Worm (Caenorhabditis elegans) whole organism, early embryonic: Measurements from ENCODE around the gene srd-33.

Experiments used
- B0310.2 ChIP-seq: sonication (generic microtip); optimal IDR thresholded peaks from 2 replicates; lab custom pipeline; 2016; ENCODE audit warnings: mild to moderate bottlenecking, missing genetic modification characterization, missing compliant biosample characterization
- F13C5.2 ChIP-seq: sonication (generic microtip); optimal IDR thresholded peaks from 2 replicates; lab custom pipeline; 2017; ENCODE audit warnings: mild to moderate bottlenecking, missing genetic modification characterization, inconsistent platforms, missing compliant biosample characterization
- aly-1 ChIP-seq: sonication (generic microtip); optimal IDR thresholded peaks from 2 replicates; lab custom pipeline; 2016; ENCODE audit warnings: missing genetic modification characterization, missing compliant biosample characterization
- ama-1 ChIP-seq: fragments of 150-350 bp; optimal IDR thresholded peaks from 2 replicates; lab custom pipeline; 2014
- ceh-13 ChIP-seq: fragments of 200-800 bp; sonication (Bioruptor generic); optimal IDR thresholded peaks from 2 replicates; lab custom pipeline; 2018; ENCODE audit warnings: mild to moderate bottlenecking, missing genetic modification characterization, missing compliant biosample characterization
- ceh-36 ChIP-seq: sonication (generic microtip); optimal IDR thresholded peaks from 2 replicates; lab custom pipeline; 2016; ENCODE audit warnings: missing genetic modification characterization, inconsistent platforms, missing compliant biosample characterization
- ets-7 ChIP-seq: sonication (generic microtip); optimal IDR thresholded peaks from 2 replicates; lab custom pipeline; 2016; ENCODE audit warnings: missing genotype, missing genetic modification characterization, missing compliant biosample characterization
- flt-1 ChIP-seq: fragments of 200-800 bp; sonication (Bioruptor generic); IDR thresholded peaks from 2 replicates; pipeline ENCODE4 v1.3.6; 2022; ENCODE audit warnings: missing genetic modification characterization, missing compliant biosample characterization
- hmbx-1 ChIP-seq: sonication (generic microtip); optimal IDR thresholded peaks from 2 replicates; lab custom pipeline; 2016; ENCODE audit warnings: mild to moderate bottlenecking, missing genetic modification characterization, missing compliant biosample characterization
- hmg-4 ChIP-seq: fragments of 200-800 bp; sonication (Bioruptor generic); optimal IDR thresholded peaks from 2 replicates; lab custom pipeline; 2018; ENCODE audit warnings: mild to moderate bottlenecking, missing genetic modification characterization, missing compliant biosample characterization
- hnd-1 ChIP-seq: sonication (generic microtip); optimal IDR thresholded peaks from 2 replicates; lab custom pipeline; 2016; ENCODE audit warnings: missing genetic modification characterization, missing compliant biosample characterization
- pes-1 ChIP-seq: fragments of 200-800 bp; sonication (Bioruptor generic); IDR thresholded peaks from 2 replicates; pipeline ENCODE4 v1.3.6; 2022; ENCODE audit warnings: missing genetic modification reagents, missing genetic modification characterization, missing compliant biosample characterization
- scrt-1 ChIP-seq: fragments of 200-800 bp; sonication (Bioruptor generic); IDR thresholded peaks from 2 replicates; pipeline ENCODE4 v1.3.6; 2022; ENCODE audit warnings: missing genetic modification characterization, missing compliant biosample characterization
- sea-1 ChIP-seq: fragments of 200-800 bp; sonication (Bioruptor generic); conservative IDR thresholded peaks from 2 replicates; pipeline ENCODE4 v1.3.6; 2022; ENCODE audit warnings: missing genetic modification characterization, missing compliant biosample characterization
- tbx-11 ChIP-seq: fragments of 200-800 bp; sonication (Bioruptor generic); IDR thresholded peaks from 2 replicates; pipeline ENCODE4 v1.3.6; 2022; ENCODE audit warnings: missing genetic modification characterization, missing compliant biosample characterization
- tbx-37 ChIP-seq: fragments of 200-800 bp; sonication (Bioruptor generic); conservative IDR thresholded peaks from 2 replicates; pipeline ENCODE4 v1.3.6; 2022; ENCODE audit warnings: missing genetic modification reagents, missing genetic modification characterization, missing compliant biosample characterization
- tra-4 ChIP-seq: sonication (generic microtip); optimal IDR thresholded peaks from 2 replicates; lab custom pipeline; 2017; ENCODE audit warnings: missing genetic modification characterization, missing compliant biosample characterization

srd-33 gene

DNA sequence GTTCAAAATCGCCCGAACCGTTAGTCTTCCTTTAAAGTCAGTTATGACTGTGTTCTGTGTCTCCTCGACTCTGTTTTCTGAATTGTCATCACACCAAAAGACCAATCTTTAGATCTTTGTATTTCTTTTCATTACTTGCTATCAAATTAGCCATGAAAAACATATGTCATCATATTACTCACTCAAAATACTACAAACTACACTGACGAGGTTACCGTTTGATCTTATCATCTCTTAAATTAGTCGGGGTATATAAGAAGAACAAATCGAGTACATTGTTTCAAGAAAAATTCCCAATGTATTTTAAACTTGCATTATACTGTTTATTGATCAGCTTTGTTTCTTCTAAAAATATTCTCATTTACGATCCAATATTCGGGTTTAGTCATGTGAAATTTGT lies 36.5 kb downstream of the srd-33 start, which contains the start of gene ugt-13:
Gene ugt-13, plus strand, starts transcription at position 294 of the 400 bp plus-strand sequence.
- TF ChIP-seq tbx-37 = no peak
- no peak for TF ChIP-seq ama-1 (lab: Kevin White, UChicago)
- no peak for TF ChIP-seq sea-1
- TF ChIP-seq pes-1 (GFP tag; lab: Robert Waterston, UW) = no peak
- TF ChIP-seq scrt-1 (GFP tag; lab: Robert Waterston, UW) = no peak
- no peak for TF ChIP-seq F13C5.2 (tag; lab: Kevin White, UChicago)
- TF ChIP-seq flt-1 (GFP tag; lab: Robert Waterston, UW) = no peak
- no peak for TF ChIP-seq aly-1 (tag; lab: Kevin White, UChicago)
- TF ChIP-seq hmg-4 (GFP tag; lab: Kevin White, UChicago) = no peak

DNA sequence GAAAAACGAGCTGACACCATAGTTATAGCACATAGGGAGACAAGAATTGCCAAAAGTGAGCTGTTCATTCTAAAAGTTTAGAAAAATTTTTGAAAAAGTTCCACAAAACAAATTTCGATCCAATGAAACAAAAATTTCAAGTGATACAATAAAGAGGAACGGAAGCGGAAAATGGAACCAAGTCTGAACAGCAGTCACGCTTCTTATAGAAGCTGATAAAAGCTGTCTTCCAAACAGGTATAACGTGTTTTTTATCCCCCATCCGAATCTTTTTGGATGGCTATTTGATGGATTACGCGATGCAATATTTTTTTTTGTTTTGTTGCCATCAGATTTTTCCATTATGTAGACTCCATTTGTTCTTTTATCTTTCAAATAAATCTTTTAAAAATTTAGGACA lies 40.2 kb downstream of the srd-33 start, which contains the start of gene H23N18.5:
Gene H23N18.5, minus strand, starts transcription at position 69 of the 400 bp plus-strand sequence.
- TF ChIP-seq sea-1 = no peak
- TF ChIP-seq tbx-11 = no peak
- TF ChIP-seq ets-7 = no peak
- no peak for TF ChIP-seq pes-1 (GFP tag; lab: Robert Waterston, UW)
- TF ChIP-seq B0310.2 (tag; lab: Kevin White, UChicago) = no peak
- no peak for TF ChIP-seq scrt-1 (GFP tag; lab: Robert Waterston, UW)
- no peak for TF ChIP-seq tbx-37

DNA sequence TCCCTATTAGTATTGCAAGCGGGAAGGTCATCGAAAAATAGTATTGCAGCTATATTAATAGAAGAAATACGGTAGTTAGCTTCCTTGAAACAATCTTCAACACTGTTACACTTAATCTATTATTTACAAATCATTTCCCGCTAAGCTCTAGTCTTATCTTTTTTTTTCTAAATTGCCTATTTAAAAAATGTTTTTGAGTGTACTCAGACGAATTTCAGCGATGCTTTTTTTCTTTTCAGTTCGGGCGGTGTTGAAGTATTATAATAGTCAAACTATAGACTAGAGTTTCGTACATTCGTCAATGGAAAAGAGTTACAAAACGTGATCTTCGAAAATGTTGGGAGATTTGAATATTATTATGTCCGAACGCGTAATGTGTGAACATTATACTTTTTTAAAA lies 41.8 kb downstream of the srd-33 start:
- TF ChIP-seq tra-4 = no peak
- no peak for TF ChIP-seq F13C5.2 (tag; lab: Kevin White, UChicago)
- TF ChIP-seq B0310.2 (tag; lab: Kevin White, UChicago) = no peak
- TF ChIP-seq hnd-1 = no peak
- no peak for TF ChIP-seq flt-1 (GFP tag; lab: Robert Waterston, UW)
- TF ChIP-seq sea-1 = no peak
- no peak for TF ChIP-seq hmbx-1 (tag; lab: Kevin White, UChicago)
- no peak for TF ChIP-seq ets-7
- TF ChIP-seq ceh-36 (tag; lab: Kevin White, UChicago) = no peak

DNA sequence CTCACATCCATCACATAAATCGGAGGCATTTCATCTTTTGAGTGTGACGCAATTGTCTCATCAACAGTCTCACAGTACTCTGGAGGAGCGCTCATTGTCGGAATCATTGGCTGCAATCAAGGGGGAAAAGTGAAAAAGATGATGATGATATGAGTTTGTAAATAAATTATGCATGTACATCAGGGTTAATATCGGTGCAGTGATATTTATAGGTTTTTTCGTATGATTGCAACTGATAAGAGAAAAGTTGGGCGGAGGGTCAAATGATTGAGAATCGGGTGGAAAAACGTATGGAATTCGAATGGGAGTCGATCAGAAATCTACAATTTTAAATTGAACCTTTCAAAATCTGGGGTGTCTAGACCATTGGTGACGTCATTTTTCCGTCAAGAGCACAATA lies 42.8 kb downstream of the srd-33 start, which contains the start of gene H23N18.6:
Gene H23N18.6, minus strand, starts transcription at position 201 of the 400 bp plus-strand sequence.
- TF ChIP-seq ama-1 (lab: Kevin White, UChicago) (no peak), tbx-11 (no peak), ceh-36 (tag; lab: Kevin White, UChicago) (no peak), tra-4 (no peak), ceh-13 (GFP tag; lab: Kevin White, UChicago) (no peak), sea-1 (no peak), B0310.2 (tag; lab: Kevin White, UChicago) (no peak), flt-1 (GFP tag; lab: Robert Waterston, UW) (no peak), hmg-4 (GFP tag; lab: Kevin White, UChicago) (no peak), hmbx-1 (tag; lab: Kevin White, UChicago) (no peak), hnd-1 (no peak), tbx-37 (no peak), aly-1 (tag; lab: Kevin White, UChicago) (no peak), scrt-1 (GFP tag; lab: Robert Waterston, UW) (no peak), pes-1 (GFP tag; lab: Robert Waterston, UW) (no peak), F13C5.2 (tag; lab: Kevin White, UChicago) (no peak), ets-7 (no peak)

DNA sequence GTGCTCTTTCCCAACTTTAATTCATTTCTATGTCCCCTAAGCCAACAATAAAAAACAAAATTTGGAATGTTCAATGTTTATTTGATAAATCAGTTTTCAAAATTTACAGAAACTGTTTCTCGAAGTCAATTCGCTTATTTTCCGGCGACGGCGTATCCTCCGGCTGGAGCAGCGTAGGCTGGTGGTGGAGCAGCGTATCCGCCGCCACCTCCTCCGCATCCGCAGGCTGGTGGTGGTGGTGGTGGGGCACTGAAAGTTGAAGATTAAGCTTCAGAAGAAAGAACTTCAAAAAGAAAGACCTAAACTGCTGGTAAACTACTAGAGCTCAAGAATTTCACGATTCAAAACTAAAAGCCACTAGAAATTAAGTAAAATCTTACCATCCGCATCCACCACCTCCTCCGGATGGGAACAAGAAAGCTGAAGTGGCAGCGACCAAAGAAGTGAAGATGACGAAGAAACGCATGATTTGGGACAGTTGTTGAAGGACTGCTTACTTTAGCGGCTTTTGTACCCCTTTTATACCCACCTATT lies 46.1 kb downstream of the srd-33 start, which contains the start of gene C02E7.7:
Gene C02E7.7, minus strand, starts transcription at position 484 of the 534 bp plus-strand sequence.
- TF ChIP-seq ceh-36 (tag; lab: Kevin White, UChicago) (no peak), pes-1 (GFP tag; lab: Robert Waterston, UW) (no peak), hmg-4 (GFP tag; lab: Kevin White, UChicago) (no peak), ets-7 (no peak), F13C5.2 (tag; lab: Kevin White, UChicago) (no peak), aly-1 (tag; lab: Kevin White, UChicago) (no peak), scrt-1 (GFP tag; lab: Robert Waterston, UW) (no peak), sea-1 (no peak), B0310.2 (tag; lab: Kevin White, UChicago) (no peak), hnd-1 (no peak), hmbx-1 (tag; lab: Kevin White, UChicago) (no peak), flt-1 (GFP tag; lab: Robert Waterston, UW) (no peak), tbx-37 (no peak), ama-1 (lab: Kevin White, UChicago) (no peak), ceh-13 (GFP tag; lab: Kevin White, UChicago) (no peak), tbx-11 (no peak), tra-4 (no peak)

DNA sequence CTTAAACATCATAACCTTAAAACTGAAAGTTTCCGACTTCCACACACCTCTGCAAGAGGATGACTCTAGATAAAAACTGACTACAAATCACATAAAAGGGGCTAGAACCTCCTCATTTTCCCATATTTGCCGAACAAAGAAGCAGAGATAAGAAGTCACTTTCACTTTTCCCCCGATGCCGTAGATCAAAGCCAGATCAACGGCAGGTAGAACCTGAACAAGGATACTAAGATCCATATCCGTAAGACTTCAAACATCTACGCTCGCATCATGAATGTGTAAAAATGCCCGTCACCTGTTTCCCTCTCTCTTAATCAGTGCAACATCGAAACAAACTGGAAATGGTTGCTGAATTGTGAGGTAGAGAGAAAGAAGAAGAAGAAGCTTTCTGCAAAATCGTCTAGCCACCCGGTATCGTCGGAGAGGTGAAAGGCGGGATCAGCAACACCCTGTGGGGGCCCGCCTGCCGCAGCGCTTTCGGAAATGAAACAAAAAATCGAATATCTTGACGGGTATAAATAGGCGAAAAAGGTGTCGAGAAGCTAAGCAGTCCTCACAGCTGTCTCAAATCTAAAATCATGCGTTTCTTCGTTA lies 46.7 kb downstream of the srd-33 start, which contains the start of gene C02E7.6:
Gene C02E7.6, plus strand, starts transcription at position 544 of the 594 bp plus-strand sequence.
- TF ChIP-seq tra-4 (no peak), ets-7 (no peak), tbx-37 (no peak), ceh-13 (GFP tag; lab: Kevin White, UChicago) (no peak), F13C5.2 (tag; lab: Kevin White, UChicago) (no peak), tbx-11 (no peak), flt-1 (GFP tag; lab: Robert Waterston, UW) (no peak), ama-1 (lab: Kevin White, UChicago) (no peak), B0310.2 (tag; lab: Kevin White, UChicago) (no peak), sea-1 (no peak), pes-1 (GFP tag; lab: Robert Waterston, UW) (no peak), hnd-1 (no peak)

DNA sequence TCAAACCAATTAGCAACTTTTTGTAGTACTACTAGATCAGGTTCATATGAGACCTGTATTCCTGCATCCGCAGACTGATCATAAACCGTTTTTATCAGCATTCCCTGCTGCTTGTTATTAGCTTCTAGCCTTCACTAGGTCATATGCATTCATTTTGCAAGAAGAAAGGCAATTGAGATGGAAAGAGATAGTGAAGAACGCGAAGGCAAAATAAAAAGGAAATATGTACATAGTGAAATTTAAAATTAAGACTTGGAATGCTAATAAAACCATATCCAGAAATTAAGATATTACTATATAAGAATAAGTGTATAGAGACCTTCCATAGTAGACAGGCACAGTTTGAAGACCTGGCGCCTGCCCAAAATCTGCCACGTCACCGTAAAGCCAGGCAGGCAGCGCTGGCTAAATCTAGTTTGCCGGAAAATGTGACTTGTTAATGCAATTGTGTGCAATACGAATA lies 48.6 kb downstream of the srd-33 start, which contains the start of the genes C02E7.8 and srh-23:
Gene C02E7.8, minus strand, starts transcription at position 101 of the 463 bp plus-strand sequence.
Gene srh-23, plus strand, starts transcription at position 413 of the 463 bp plus-strand sequence.
- TF ChIP-seq tra-4 (no peak), ama-1 (lab: Kevin White, UChicago) (no peak), F13C5.2 (tag; lab: Kevin White, UChicago) (no peak), pes-1 (GFP tag; lab: Robert Waterston, UW) (no peak), scrt-1 (GFP tag; lab: Robert Waterston, UW) (no peak), hmbx-1 (tag; lab: Kevin White, UChicago) (no peak), ceh-36 (tag; lab: Kevin White, UChicago) (no peak), tbx-37 (no peak), flt-1 (GFP tag; lab: Robert Waterston, UW) (no peak), hmg-4 (GFP tag; lab: Kevin White, UChicago) (no peak), tbx-11 (no peak), hnd-1 (no peak), ets-7 (no peak), ceh-13 (GFP tag; lab: Kevin White, UChicago) (no peak), B0310.2 (tag; lab: Kevin White, UChicago) (no peak), sea-1 (no peak), aly-1 (tag; lab: Kevin White, UChicago) (no peak)
